Fruit fly (Drosophila melanogaster) whole organism, embryonic: Measurements from ENCODE around the gene CG31542.

Experiments
- CG10959 ChIP-seq: fragments of 200-800 bp; sonication (Bioruptor generic); IDR thresholded peaks from 2 replicates; pipeline ENCODE4 v1.3.6; 2022; ENCODE audit warnings: missing biosample characterization, missing genetic modification characterization
- CG30020 ChIP-seq: fragments of 200-800 bp; optimal IDR thresholded peaks from 2 replicates; lab custom pipeline; 2019; ENCODE audit warnings: missing biosample characterization, mild to moderate bottlenecking, missing genetic modification characterization, moderate library complexity
- CG31224 ChIP-seq: fragments of 200-800 bp; sonication (Bioruptor generic); IDR thresholded peaks from 2 replicates; pipeline ENCODE4 v1.3.6; 2022; ENCODE audit warnings: missing biosample characterization, missing genetic modification characterization
- CG6813 ChIP-seq: fragments of 200-800 bp; sonication (Bioruptor generic); optimal IDR thresholded peaks from 2 replicates; lab custom pipeline; 2017; ENCODE audit warnings: missing biosample characterization, missing genetic modification characterization, mild to moderate bottlenecking, moderate library complexity, missing genetic modification reagents
- Hr39 ChIP-seq: fragments of >200 bp; optimal IDR thresholded peaks from 2 replicates; lab custom pipeline; 2017
- NFAT ChIP-seq: fragments of 200-800 bp; sonication (Bioruptor generic); IDR thresholded peaks from 2 replicates; pipeline ENCODE4 v1.3.6; 2022; ENCODE audit warnings: missing biosample characterization, missing genetic modification characterization
- Sin3A ChIP-seq: fragments of >200 bp; optimal IDR thresholded peaks from 2 replicates; lab custom pipeline; 2018
- pan ChIP-seq, 4 experiments: fragments of >200 bp in 3 of 4; fragments of 200-800 bp in 1 of 4; sonication (Bioruptor generic) in 1 of 4; optimal IDR thresholded peaks in 3 of 4; IDR thresholded peaks in 1 of 4; 2 replicates each; pipeline versions ENCODE4 v1.3.6 to Lab custom; 2017 to 2022; ENCODE audit warnings: missing biosample characterization in 2 of 4, missing genetic modification characterization in 2 of 4, mixed read lengths in 1 of 4
- slou ChIP-seq: fragments of 200-800 bp; sonication (Bioruptor generic); optimal IDR thresholded peaks from 3 replicates; lab custom pipeline; 2016; ENCODE audit warnings: missing biosample characterization, missing genetic modification characterization

DNA sequence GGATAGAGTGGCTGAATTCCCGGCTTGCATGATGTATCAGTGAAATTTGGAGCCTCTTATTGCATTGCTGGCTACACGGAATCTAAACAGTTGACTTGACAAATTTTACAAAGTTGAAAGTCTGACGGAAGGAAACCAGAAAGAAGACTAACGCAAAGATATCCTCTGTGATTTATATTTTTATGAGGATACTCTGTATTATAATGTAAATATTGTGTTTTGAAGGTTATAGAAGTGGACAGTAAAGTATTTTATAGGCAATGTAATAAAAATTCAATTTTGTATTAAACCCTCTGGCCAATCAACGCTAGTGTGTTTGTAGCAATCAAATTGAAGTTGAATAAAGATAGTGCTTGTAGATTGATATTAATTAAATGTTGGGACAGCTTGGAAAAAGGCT, 18.2 kb downstream of the CG31542 start, which contains the start of gene CG14668:
- TF ChIP-seq CG30020 (tag; lab: Kevin White, UChicago) (no peak), CG10959 (GFP tag; lab: Robert Waterston, UW) (no peak), pan (optimal IDR thresholded peaks at IDR 0.05; lab: Kevin White, UChicago) (no peak), pan (GFP tag; optimal IDR thresholded peaks at IDR 0.05 in 1 of 2, IDR thresholded peaks at IDR 0.05 in 1 of 2) (no peak), Hr39 (no peak), Sin3A (lab: Kevin White, UChicago) (no peak), slou (no peak), NFAT (GFP tag; lab: Robert Waterston, UW) (no peak), CG6813 (GFP tag; lab: Kevin White, UChicago) (no peak), CG31224 (GFP tag; lab: Robert Waterston, UW) (no peak)
